Worm (Caenorhabditis elegans) whole organism, early embryonic: ENCODE data around the gene F14D2.5.

Experiments
- F13C5.2 ChIP-seq: sonication (generic microtip); optimal IDR thresholded peaks from 2 replicates; lab custom pipeline; 2017; ENCODE audit warnings: mild to moderate bottlenecking, missing genetic modification characterization, inconsistent platforms, missing compliant biosample characterization
- ama-1 ChIP-seq: fragments of 150-350 bp; optimal IDR thresholded peaks from 2 replicates; lab custom pipeline; 2014
- flt-1 ChIP-seq: fragments of 200-800 bp; sonication (Bioruptor generic); IDR thresholded peaks from 2 replicates; pipeline ENCODE4 v1.3.6; 2022; ENCODE audit warnings: missing genetic modification characterization, missing compliant biosample characterization
- hmg-4 ChIP-seq: fragments of 200-800 bp; sonication (Bioruptor generic); optimal IDR thresholded peaks from 2 replicates; lab custom pipeline; 2018; ENCODE audit warnings: mild to moderate bottlenecking, missing genetic modification characterization, missing compliant biosample characterization
- hnd-1 ChIP-seq: sonication (generic microtip); optimal IDR thresholded peaks from 2 replicates; lab custom pipeline; 2016; ENCODE audit warnings: missing genetic modification characterization, missing compliant biosample characterization
- pes-1 ChIP-seq: fragments of 200-800 bp; sonication (Bioruptor generic); IDR thresholded peaks from 2 replicates; pipeline ENCODE4 v1.3.6; 2022; ENCODE audit warnings: missing genetic modification reagents, missing genetic modification characterization, missing compliant biosample characterization
- scrt-1 ChIP-seq: fragments of 200-800 bp; sonication (Bioruptor generic); IDR thresholded peaks from 2 replicates; pipeline ENCODE4 v1.3.6; 2022; ENCODE audit warnings: missing genetic modification characterization, missing compliant biosample characterization
- tbx-11 ChIP-seq: fragments of 200-800 bp; sonication (Bioruptor generic); IDR thresholded peaks from 2 replicates; pipeline ENCODE4 v1.3.6; 2022; ENCODE audit warnings: missing genetic modification characterization, missing compliant biosample characterization
- tra-4 ChIP-seq: sonication (generic microtip); optimal IDR thresholded peaks from 2 replicates; lab custom pipeline; 2017; ENCODE audit warnings: missing genetic modification characterization, missing compliant biosample characterization

- no peak for TF ChIP-seq F13C5.2 (tag; lab: Kevin White, UChicago)
- no peak for TF ChIP-seq tbx-11
- TF ChIP-seq pes-1 = no peak
- TF ChIP-seq tra-4 (tag; lab: Kevin White, UChicago) = no peak
- TF ChIP-seq hnd-1 = no peak
- TF ChIP-seq hmg-4 (GFP tag; lab: Kevin White, UChicago) = no peak
- TF ChIP-seq scrt-1 = no peak
- no peak for TF ChIP-seq flt-1 (GFP tag; lab: Robert Waterston, UW)
- no peak for TF ChIP-seq ama-1 (lab: Kevin White, UChicago)
These were observed 41.2 kb downstream of the F14D2.5 start, which contains the start of gene T06D4.1 for ce11 chrII:3381510-3381909.
